Fruit fly (Drosophila melanogaster) whole organism, prepupa: Measurements from ENCODE around the gene mbt.

ENCODE experiments used
- CG10631 ChIP-seq: fragments of 200-800 bp; sonication (Bioruptor generic); optimal IDR thresholded peaks from 2 replicates; lab custom pipeline; 2016; ENCODE audit warnings: missing biosample characterization, missing genetic modification characterization
- CG16779 ChIP-seq: fragments of 200-800 bp; sonication (Bioruptor generic); optimal IDR thresholded peaks from 3 replicates; lab custom pipeline; 2017; ENCODE audit warnings: missing biosample characterization, mild to moderate bottlenecking, missing genetic modification characterization
- CG32006 ChIP-seq: fragments of 200-800 bp; sonication (Bioruptor generic); optimal IDR thresholded peaks from 3 replicates; lab custom pipeline; 2017; ENCODE audit warnings: missing biosample characterization, mild to moderate bottlenecking, missing genetic modification characterization
- CG34406 ChIP-seq: fragments of 200-800 bp; sonication (Bioruptor generic); optimal IDR thresholded peaks from 3 replicates; lab custom pipeline; 2016; ENCODE audit warnings: missing biosample characterization, missing genetic modification characterization
- CG6808 ChIP-seq: fragments of 200-800 bp; sonication (Bioruptor generic); optimal IDR thresholded peaks from 3 replicates; lab custom pipeline; 2017; ENCODE audit warnings: missing biosample characterization, missing genetic modification characterization, mild to moderate bottlenecking, moderate library complexity, missing genetic modification reagents
- CG6854 ChIP-seq: fragments of 200-800 bp; sonication (Bioruptor generic); optimal IDR thresholded peaks from 2 replicates; lab custom pipeline; 2017; ENCODE audit warnings: missing biosample characterization, mild to moderate bottlenecking, missing genetic modification characterization
- CG8119 ChIP-seq: fragments of 200-800 bp; sonication (Bioruptor generic); IDR thresholded peaks from 3 replicates; pipeline ENCODE4 v1.3.6; 2022; ENCODE audit warnings: missing biosample characterization, missing genetic modification characterization
- Met ChIP-seq: fragments of 200-800 bp; sonication (Bioruptor generic); optimal IDR thresholded peaks from 3 replicates; lab custom pipeline; 2016; ENCODE audit warnings: missing biosample characterization, missing genetic modification characterization
- dac ChIP-seq: fragments of 200-800 bp; sonication (Bioruptor generic); optimal IDR thresholded peaks from 2 replicates; lab custom pipeline; 2017; ENCODE audit warnings: missing biosample characterization, mild to moderate bottlenecking, missing genetic modification characterization
- svp ChIP-seq: fragments of 200-800 bp; sonication (Bioruptor generic); peaks from one replicate; lab custom pipeline; 2016; ENCODE audit warnings: missing biosample characterization, missing genetic modification characterization

DNA sequence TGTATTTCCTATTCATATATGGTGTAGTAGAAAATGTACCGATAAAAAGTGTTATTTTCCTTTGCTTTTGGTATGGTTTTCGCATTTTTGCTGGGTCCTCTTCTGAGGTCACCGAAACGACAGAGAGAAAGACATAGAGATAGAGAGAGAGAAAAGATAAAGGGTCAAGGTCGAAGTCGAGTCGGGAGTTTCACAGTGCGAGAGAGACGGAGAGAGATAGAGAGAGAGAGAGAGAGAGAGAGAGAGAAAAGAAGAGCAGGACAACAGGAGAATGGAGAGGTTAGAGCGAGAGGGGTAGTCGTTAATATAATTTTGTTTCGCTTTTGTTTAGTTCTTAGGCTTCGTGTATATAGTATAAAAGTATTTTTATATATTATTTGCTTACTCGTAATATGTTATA, 48.2 kb upstream of the mbt start:
- no peak for TF ChIP-seq CG6808 (GFP tag; lab: Kevin White, UChicago)
- TF ChIP-seq CG6854 (GFP tag; lab: Kevin White, UChicago) = no peak
- no peak for TF ChIP-seq dac (GFP tag; lab: Kevin White, UChicago)
- no peak for TF ChIP-seq CG32006 (GFP tag; lab: Kevin White, UChicago)
- no peak for TF ChIP-seq CG10631
- TF ChIP-seq Met (GFP tag; lab: Kevin White, UChicago) = no peak
- TF ChIP-seq svp (GFP tag; lab: Kevin White, UChicago) = no peak
- TF ChIP-seq CG34406 (GFP tag; lab: Kevin White, UChicago) = no peak
- no peak for TF ChIP-seq CG16779 (tag; lab: Kevin White, UChicago)
- no peak for TF ChIP-seq CG8119
